Worm (Caenorhabditis elegans): ENCODE measurements around the gene srbc-70.

DNA sequence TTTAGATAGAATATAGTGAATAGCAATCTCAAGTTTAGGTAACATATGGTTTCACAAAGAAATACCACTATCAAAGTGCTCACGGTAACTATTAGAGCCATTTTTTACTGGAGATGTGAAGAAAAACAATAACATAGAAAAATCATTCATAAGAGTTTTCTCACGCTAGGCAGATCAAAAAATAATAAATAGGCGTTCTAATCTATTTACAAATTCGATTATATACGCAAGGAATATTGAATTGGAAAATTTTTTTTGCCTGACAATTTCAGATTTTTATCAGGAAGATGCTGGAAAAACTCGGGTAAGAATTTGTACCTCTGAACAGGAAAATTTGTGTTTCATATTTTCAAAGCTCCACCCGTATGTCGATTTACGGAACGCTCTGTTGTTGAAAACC lies at the start of gene srbc-70:
- TF ChIP-seq nhr-42 (GFP tag; IDR thresholded peaks at IDR 0.05) (no peak), aly-2 (tag; optimal IDR thresholded peaks at IDR 0.05) (no peak), unc-62 (GFP tag; optimal IDR thresholded peaks at IDR 0.05 in 1 of 2) (no peak), unc-62 (tag; optimal IDR thresholded peaks at IDR 0.05) (no peak), aha-1 (tag) (no peak), ama-1 (optimal IDR thresholded peaks at IDR 0.05) (no peak), tra-1 (GFP tag; IDR thresholded peaks at IDR 0.05) (no peak), unc-39 (tag; optimal IDR thresholded peaks at IDR 0.05) (no peak), ztf-11 (tag; optimal IDR thresholded peaks at IDR 0.05) (no peak), zfp-3 (GFP tag; conservative IDR thresholded peaks at IDR 0.05) (no peak), pqm-1 (tag; optimal IDR thresholded peaks at IDR 0.05) (no peak)
